Worm (Caenorhabditis elegans) whole organism, late embryonic: ENCODE results near the gene C50F7.9.

Experiments
- T23F11.4 ChIP-seq: fragments of 200-800 bp; sonication (Bioruptor generic); optimal IDR thresholded peaks from 2 replicates; lab custom pipeline; 2018; ENCODE audit warnings: mild to moderate bottlenecking, missing genetic modification characterization, missing compliant biosample characterization
- ceh-19 ChIP-seq: fragments of 200-800 bp; sonication (Bioruptor generic); optimal IDR thresholded peaks from 2 replicates; lab custom pipeline; 2018; ENCODE audit warnings: mild to moderate bottlenecking, missing genetic modification characterization, missing compliant biosample characterization
- elt-2 ChIP-seq: sonication (generic microtip); optimal IDR thresholded peaks from 2 replicates; lab custom pipeline; 2016; ENCODE audit warnings: missing genetic modification reagents, missing genetic modification characterization, missing compliant biosample characterization
- ets-4 ChIP-seq: sonication (generic microtip); optimal IDR thresholded peaks from 2 replicates; lab custom pipeline; 2016; ENCODE audit warnings: missing genetic modification characterization, missing compliant biosample characterization
- fax-1 ChIP-seq: sonication (generic microtip); optimal IDR thresholded peaks from 2 replicates; lab custom pipeline; 2016; ENCODE audit warnings: missing genotype, missing genetic modification characterization, missing compliant biosample characterization
- pha-4 ChIP-seq: fragments of 150-350 bp; optimal IDR thresholded peaks from 2 replicates; lab custom pipeline; 2018; ENCODE audit warnings: missing biosample characterization, missing genetic modification reagents, missing genetic modification characterization
- unc-42 ChIP-seq: sonication (generic microtip); optimal IDR thresholded peaks from 2 replicates; lab custom pipeline; 2016; ENCODE audit warnings: missing genotype, missing genetic modification characterization, missing compliant biosample characterization

ce11 chrIV:7698320-7698719, 33.5 kb downstream of the C50F7.9 start, which contains the start of gene flp-13:
- TF ChIP-seq elt-2 (tag; lab: Kevin White, UChicago) (no peak), T23F11.4 (GFP tag; lab: Kevin White, UChicago) (no peak), ets-4 (tag; lab: Kevin White, UChicago) (no peak), ceh-19 (GFP tag; lab: Kevin White, UChicago) (no peak), fax-1 (tag; lab: Kevin White, UChicago) (no peak), pha-4 (no peak), unc-42 (no peak)
